In genomic region chrX:16604566-16604965, ce11 we compare ENCODE assay signal across 4 worm cellular contexts.
TF ChIP-seq lines count a peak whose summit lies in the region.

No protein-coding gene starts in this region.

TF ChIP-seq in whole organism, L2 larva, 48 proteins besides CTCF, POLR2A, EP300 and RAD21 (continues in another document):
- TF ChIP-seq ZK546.5 (tag; optimal IDR thresholded peaks at IDR 0.05; lab: Kevin White, UChicago) (no peak), elt-1 (tag; optimal IDR thresholded peaks at IDR 0.05; lab: Kevin White, UChicago) (no peak), elt-3 (tag; optimal IDR thresholded peaks at IDR 0.05; lab: Kevin White, UChicago) (no peak), ceh-16 (tag; optimal IDR thresholded peaks at IDR 0.05; lab: Kevin White, UChicago) (no peak), ceh-82 (tag; optimal IDR thresholded peaks at IDR 0.05; lab: Kevin White, UChicago) (no peak), nhr-25 (tag; optimal IDR thresholded peaks at IDR 0.05; lab: Kevin White, UChicago) (peak; percentile 66), crh-2 (tag; optimal IDR thresholded peaks at IDR 0.05; lab: Kevin White, UChicago) (peak; percentile 48), mdl-1 (tag; optimal IDR thresholded peaks at IDR 0.05; lab: Kevin White, UChicago) (peak in 1 of 2 experiments; percentile 21), ama-1 (optimal IDR thresholded peaks at IDR 0.05; lab: Kevin White, UChicago) (no peak), unc-62 (GFP tag; optimal IDR thresholded peaks at IDR 0.05; lab: Kevin White, UChicago) (no peak), nhr-11 (tag; optimal IDR thresholded peaks at IDR 0.05; lab: Kevin White, UChicago) (no peak), dmd-4 (tag; optimal IDR thresholded peaks at IDR 0.05; lab: Kevin White, UChicago) (no peak), C34F6.9 (tag; optimal IDR thresholded peaks at IDR 0.05; lab: Kevin White, UChicago) (peak; percentile 33), nhr-237 (tag; optimal IDR thresholded peaks at IDR 0.05; lab: Kevin White, UChicago) (no peak), lin-39 (tag; optimal IDR thresholded peaks at IDR 0.05; lab: Kevin White, UChicago) (no peak), ztf-4 (tag; optimal IDR thresholded peaks at IDR 0.05; lab: Kevin White, UChicago) (peak; percentile 34), nhr-6 (tag; optimal IDR thresholded peaks at IDR 0.05; lab: Kevin White, UChicago) (no peak), nhr-21 (tag; optimal IDR thresholded peaks at IDR 0.05; lab: Kevin White, UChicago) (peak; percentile 64), unc-39 (tag; optimal IDR thresholded peaks at IDR 0.05; lab: Kevin White, UChicago) (no peak), sma-3 (GFP tag; optimal IDR thresholded peaks at IDR 0.05; lab: Kevin White, UChicago) (peak; percentile 52), lsy-2 (tag; optimal IDR thresholded peaks at IDR 0.05; lab: Kevin White, UChicago) (peak; percentile 46 to 52), ztf-11 (tag; optimal IDR thresholded peaks at IDR 0.05; lab: Kevin White, UChicago) (no peak), egl-27 (tag; optimal IDR thresholded peaks at IDR 0.05; lab: Kevin White, UChicago) (no peak), nhr-12 (tag; optimal IDR thresholded peaks at IDR 0.05; lab: Kevin White, UChicago) (peak; percentile 26)

TF ChIP-seq in whole organism, L4 larva, 104 proteins besides CTCF, POLR2A, EP300 and RAD21 (continues in another document):
- peak; percentile 31 for TF ChIP-seq F37D6.2 (tag; optimal IDR thresholded peaks at IDR 0.05; lab: Kevin White, UChicago)
- no peak for TF ChIP-seq mxl-2 (GFP tag; conservative IDR thresholded peaks at IDR 0.05; lab: Robert Waterston, UW)
- no peak for TF ChIP-seq sdz-12 (GFP tag; optimal IDR thresholded peaks at IDR 0.05; lab: Kevin White, UChicago)
- TF ChIP-seq ceh-20 (GFP tag; IDR thresholded peaks at IDR 0.05; lab: Robert Waterston, UW) = peak; percentile 77; the same call in 1 of the 2 replicates
- TF ChIP-seq spr-3 (GFP tag; optimal IDR thresholded peaks at IDR 0.05; lab: Kevin White, UChicago) = peak; percentile 56
- peak; percentile 75 for TF ChIP-seq dmd-8 (GFP tag; IDR thresholded peaks at IDR 0.05; lab: Robert Waterston, UW)
- TF ChIP-seq hif-1 (tag; optimal IDR thresholded peaks at IDR 0.05; lab: Kevin White, UChicago) = peak in 1 of 2 experiments; percentile 36
- 0 out of 2 replicates have a peak, but pooled peaks have one; percentile 69 for TF ChIP-seq zip-11 (GFP tag; IDR thresholded peaks at IDR 0.05; lab: Robert Waterston, UW)
- peak; percentile 47; the same call in 1 of the 2 replicates for TF ChIP-seq php-3 (GFP tag; IDR thresholded peaks at IDR 0.05; lab: Robert Waterston, UW)
- peak; percentile 56 for TF ChIP-seq mxl-3 (GFP tag; optimal IDR thresholded peaks at IDR 0.05; lab: Kevin White, UChicago)
- no peak for TF ChIP-seq set-16 (GFP tag; IDR thresholded peaks at IDR 0.05; lab: Robert Waterston, UW)
- peak; percentile 69 for TF ChIP-seq nhr-102 (tag; optimal IDR thresholded peaks at IDR 0.05; lab: Kevin White, UChicago)
- no peak for TF ChIP-seq nhr-25 (tag; optimal IDR thresholded peaks at IDR 0.05; lab: Kevin White, UChicago; ENCODE audit: borderline replicate concordance, insufficient read depth)
- TF ChIP-seq dpl-1 (GFP tag; optimal IDR thresholded peaks at IDR 0.05; lab: Kevin White, UChicago) = peak; percentile 6
- peak; percentile 78 for TF ChIP-seq mes-2 (tag; optimal IDR thresholded peaks at IDR 0.05; lab: Kevin White, UChicago; ENCODE audit: poor library complexity, severe bottlenecking)
- no peak for TF ChIP-seq jun-1 (tag; optimal IDR thresholded peaks at IDR 0.05; lab: Kevin White, UChicago)
- TF ChIP-seq hlh-30 (tag; optimal IDR thresholded peaks at IDR 0.05; lab: Kevin White, UChicago; ENCODE audit: insufficient read depth) = peak; percentile 92
- TF ChIP-seq tra-1 (GFP tag; IDR thresholded peaks at IDR 0.05; lab: Robert Waterston, UW) = peak; percentile 67
- TF ChIP-seq nhr-41 (GFP tag; IDR thresholded peaks at IDR 0.05; lab: Robert Waterston, UW) = no peak
- TF ChIP-seq fkh-10 (GFP tag; optimal IDR thresholded peaks at IDR 0.05; lab: Kevin White, UChicago) = no peak
- no peak for TF ChIP-seq F10B5.3 (tag; optimal IDR thresholded peaks at IDR 0.05; lab: Kevin White, UChicago)
- peak; percentile 82 for TF ChIP-seq lim-7 (GFP tag; IDR thresholded peaks at IDR 0.05; lab: Robert Waterston, UW)
- TF ChIP-seq lin-39 (tag; optimal IDR thresholded peaks at IDR 0.05; lab: Kevin White, UChicago) = no peak

TF ChIP-seq in whole organism, late embryonic, 69 proteins besides CTCF, POLR2A, EP300 and RAD21 (continues in another document):
- TF ChIP-seq ceh-30 (tag; optimal IDR thresholded peaks at IDR 0.05; lab: Kevin White, UChicago) (peak; percentile 3), ceh-45 (GFP tag; IDR thresholded peaks at IDR 0.05; lab: Robert Waterston, UW) (0 out of 2 replicates have a peak, but pooled peaks have one; percentile 54), pat-9 (tag; optimal IDR thresholded peaks at IDR 0.05; lab: Kevin White, UChicago) (peak; percentile 63), ceh-24 (tag; optimal IDR thresholded peaks at IDR 0.05; lab: Kevin White, UChicago) (peak; percentile 20), tbx-2 (tag; optimal IDR thresholded peaks at IDR 0.05; lab: Kevin White, UChicago) (peak; percentile 5), K09A11.1 (tag; optimal IDR thresholded peaks at IDR 0.05; lab: Kevin White, UChicago; ENCODE audit: insufficient read depth) (peak; percentile 55), ttx-3 (tag; optimal IDR thresholded peaks at IDR 0.05; lab: Kevin White, UChicago) (peak; percentile 67), sox-4 (tag; optimal IDR thresholded peaks at IDR 0.05; lab: Kevin White, UChicago) (peak; percentile 50), ama-1 (optimal IDR thresholded peaks at IDR 0.05; lab: Kevin White, UChicago) (no peak), unc-86 (tag; optimal IDR thresholded peaks at IDR 0.05; lab: Kevin White, UChicago) (peak; percentile 46), sdc-2 (tag; optimal IDR thresholded peaks at IDR 0.05; lab: Kevin White, UChicago) (peak; percentile 37), ceh-48 (tag; optimal IDR thresholded peaks at IDR 0.05; lab: Kevin White, UChicago) (peak; percentile 21), hlh-30 (tag; optimal IDR thresholded peaks at IDR 0.05; lab: Kevin White, UChicago; ENCODE audit: insufficient read depth) (peak; percentile 73), lin-11 (tag; optimal IDR thresholded peaks at IDR 0.05; lab: Kevin White, UChicago) (peak; percentile 14), sox-2 (GFP tag; IDR thresholded peaks at IDR 0.05; lab: Robert Waterston, UW) (no peak), hlh-8 (tag; optimal IDR thresholded peaks at IDR 0.05; lab: Kevin White, UChicago) (peak; percentile 34), elt-2 (tag; optimal IDR thresholded peaks at IDR 0.05; lab: Kevin White, UChicago) (peak; percentile 59), ahr-1 (tag; optimal IDR thresholded peaks at IDR 0.05; lab: Kevin White, UChicago) (peak; percentile 26), Y22D7AL.16 (tag; optimal IDR thresholded peaks at IDR 0.05; lab: Kevin White, UChicago) (peak; percentile 46), nfya-1 (tag; optimal IDR thresholded peaks at IDR 0.05; lab: Kevin White, UChicago) (peak; percentile 44), pha-2 (tag; optimal IDR thresholded peaks at IDR 0.05; lab: Kevin White, UChicago) (peak; percentile 11), unc-3 (GFP tag; conservative IDR thresholded peaks at IDR 0.05; lab: Robert Waterston, UW) (peak; percentile 68; the same call in 1 of the 2 replicates), unc-3 (tag; optimal IDR thresholded peaks at IDR 0.05; lab: Kevin White, UChicago) (peak; percentile 41), mec-3 (tag; optimal IDR thresholded peaks at IDR 0.05; lab: Kevin White, UChicago; ENCODE audit: borderline replicate concordance) (no peak)

TF ChIP-seq in whole organism, mixed stage, embryonic, 35 proteins besides CTCF, POLR2A, EP300 and RAD21:
- TF ChIP-seq ham-2 (GFP tag; optimal IDR thresholded peaks at IDR 0.05; lab: Kevin White, UChicago) = peak; percentile 29
- TF ChIP-seq sem-2 (GFP tag; optimal IDR thresholded peaks at IDR 0.05; lab: Kevin White, UChicago) = peak; percentile 33
- TF ChIP-seq flh-1 (GFP tag; optimal IDR thresholded peaks at IDR 0.05; lab: Kevin White, UChicago) = no peak
- TF ChIP-seq zip-8 (tag; optimal IDR thresholded peaks at IDR 0.05; lab: Kevin White, UChicago) = no peak
- peak; percentile 44 for TF ChIP-seq lin-32 (GFP tag; optimal IDR thresholded peaks at IDR 0.05; lab: Kevin White, UChicago)
- TF ChIP-seq bed-3 (GFP tag; optimal IDR thresholded peaks at IDR 0.05; lab: Kevin White, UChicago) = peak; percentile 68
- peak; percentile 72 for TF ChIP-seq ceh-43 (GFP tag; optimal IDR thresholded peaks at IDR 0.05; lab: Kevin White, UChicago)
- TF ChIP-seq ces-1 (GFP tag; optimal IDR thresholded peaks at IDR 0.05; lab: Kevin White, UChicago) = peak; percentile 38
- no peak for TF ChIP-seq elt-1 (tag; optimal IDR thresholded peaks at IDR 0.05; lab: Kevin White, UChicago; ENCODE audit: borderline replicate concordance, insufficient read depth)
- no peak for TF ChIP-seq elt-3 (tag; optimal IDR thresholded peaks at IDR 0.05; lab: Kevin White, UChicago)
- TF ChIP-seq lsy-2 (tag; optimal IDR thresholded peaks at IDR 0.05; lab: Kevin White, UChicago) = no peak
- peak; percentile 61 for TF ChIP-seq mls-2 (tag; optimal IDR thresholded peaks at IDR 0.05; lab: Kevin White, UChicago)
- peak; percentile 66 for TF ChIP-seq unc-120 (tag; optimal IDR thresholded peaks at IDR 0.05; lab: Kevin White, UChicago; ENCODE audit: poor library complexity, severe bottlenecking)
- peak; percentile 80 for TF ChIP-seq drap-1 (GFP tag; optimal IDR thresholded peaks at IDR 0.05; lab: Kevin White, UChicago)
- peak; percentile 81 for TF ChIP-seq sptf-1 (tag; optimal IDR thresholded peaks at IDR 0.05; lab: Kevin White, UChicago)
- peak; percentile 79 for TF ChIP-seq ceh-83 (GFP tag; optimal IDR thresholded peaks at IDR 0.05; lab: Kevin White, UChicago)
- peak; percentile 41 for TF ChIP-seq tbx-8 (GFP tag; optimal IDR thresholded peaks at IDR 0.05; lab: Kevin White, UChicago)
- TF ChIP-seq mab-5 (tag; optimal IDR thresholded peaks at IDR 0.05; lab: Kevin White, UChicago) = no peak
- peak; percentile 80 for TF ChIP-seq M03D4.4 (tag; optimal IDR thresholded peaks at IDR 0.05; lab: Kevin White, UChicago)
- peak; percentile 20 for TF ChIP-seq cnd-1 (tag; optimal IDR thresholded peaks at IDR 0.05; lab: Kevin White, UChicago)
- no peak for TF ChIP-seq lin-13 (tag; optimal IDR thresholded peaks at IDR 0.05; lab: Kevin White, UChicago)
